Worm (Caenorhabditis elegans) whole organism, L4 larva: ENCODE measurements around the gene cyp-14A3.

Experiments used
- F10B5.3 ChIP-seq: sonication (generic microtip); optimal IDR thresholded peaks from 2 replicates; lab custom pipeline; 2016; ENCODE audit warnings: mild to moderate bottlenecking, missing genetic modification characterization, missing compliant biosample characterization
- F26F4.8 ChIP-seq: fragments of 200-800 bp; sonication (Bioruptor generic); conservative IDR thresholded peaks from 2 replicates; pipeline ENCODE4 v1.3.6; 2022; ENCODE audit warnings: missing genetic modification characterization, missing compliant biosample characterization
- F49E8.2 ChIP-seq: sonication (generic microtip); optimal IDR thresholded peaks from 2 replicates; lab custom pipeline; 2016; ENCODE audit warnings: missing compliant biosample characterization, mild to moderate bottlenecking, missing genetic modification characterization, borderline replicate concordance
- R02D3.7 ChIP-seq: fragments of 150-350 bp; sonication (generic microtip); optimal IDR thresholded peaks from 3 replicates; lab custom pipeline; 2014; ENCODE audit warnings: missing biosample characterization, missing genetic modification characterization
- Y105C5A.15 ChIP-seq: fragments of 200-800 bp; sonication (Bioruptor generic); IDR thresholded peaks from 2 replicates; pipeline ENCODE4 v1.3.6; 2022; ENCODE audit warnings: missing genetic modification characterization, missing compliant biosample characterization
- Y75B8A.6 ChIP-seq: fragments of 200-800 bp; sonication (Bioruptor generic); IDR thresholded peaks from 2 replicates; pipeline ENCODE4 v1.3.6; 2022; ENCODE audit warnings: missing genetic modification reagents, missing genetic modification characterization, missing compliant biosample characterization
- ZK337.2 ChIP-seq: fragments of 200-800 bp; sonication (Bioruptor generic); IDR thresholded peaks from 2 replicates; pipeline ENCODE4 v1.3.6; 2022; ENCODE audit warnings: missing genetic modification reagents, missing genetic modification characterization, missing compliant biosample characterization
- ZK546.5 ChIP-seq, 2 experiments: sonication (generic microtip); optimal IDR thresholded peaks; 2 replicates each; lab custom pipeline; 2017; ENCODE audit warnings: missing biosample characterization in 2 of 2, missing genetic modification characterization in 2 of 2
- aha-1 ChIP-seq: fragments of 150-350 bp; peaks from one replicate; lab custom pipeline; 2014; ENCODE audit warnings: missing biosample characterization, missing genetic modification characterization
- attf-4 ChIP-seq: sonication (generic microtip); optimal IDR thresholded peaks from 3 replicates; lab custom pipeline; 2017; ENCODE audit warnings: missing biosample characterization, missing genetic modification characterization
- ceh-20 ChIP-seq: fragments of 200-800 bp; sonication (Bioruptor generic); IDR thresholded peaks from 2 replicates; pipeline ENCODE4 v1.3.6; 2022; ENCODE audit warnings: missing genetic modification reagents, missing genetic modification characterization, missing compliant biosample characterization
- ceh-28 ChIP-seq: fragments of 150-350 bp; optimal IDR thresholded peaks from 2 replicates; lab custom pipeline; 2014; ENCODE audit warnings: missing biosample characterization, missing genetic modification reagents, missing genetic modification characterization
- ceh-82 ChIP-seq: sonication (generic microtip); optimal IDR thresholded peaks from 2 replicates; lab custom pipeline; 2017; ENCODE audit warnings: missing biosample characterization, missing genetic modification characterization
- ces-1 ChIP-seq: fragments of 150-350 bp; sonication (generic microtip); optimal IDR thresholded peaks from 4 replicates; lab custom pipeline; 2014; ENCODE audit warnings: missing biosample characterization, missing genetic modification reagents, missing genetic modification characterization
- dmd-8 ChIP-seq: fragments of 200-800 bp; sonication (Bioruptor generic); IDR thresholded peaks from 2 replicates; pipeline ENCODE4 v1.3.6; 2022; ENCODE audit warnings: missing genetic modification characterization, missing compliant biosample characterization
- dpl-1 ChIP-seq: fragments of 150-350 bp; optimal IDR thresholded peaks from 2 replicates; lab custom pipeline; 2014; ENCODE audit warnings: missing biosample characterization, missing genetic modification reagents, missing genetic modification characterization
- duxl-1 ChIP-seq: sonication (generic microtip); optimal IDR thresholded peaks from 2 replicates; lab custom pipeline; 2016; ENCODE audit warnings: mild to moderate bottlenecking, missing genetic modification characterization, moderate library complexity, missing compliant biosample characterization; ENCODE audit not compliant: poor library complexity
- egl-27 ChIP-seq: sonication (generic microtip); optimal IDR thresholded peaks from 3 replicates; lab custom pipeline; 2017; ENCODE audit warnings: missing biosample characterization, missing genetic modification reagents, missing genetic modification characterization
- fkh-10 ChIP-seq: fragments of 150-350 bp; optimal IDR thresholded peaks from 2 replicates; lab custom pipeline; 2014; ENCODE audit warnings: missing biosample characterization, missing genetic modification reagents, missing genetic modification characterization
- hlh-11 ChIP-seq: fragments of 200-800 bp; sonication (Bioruptor generic); optimal IDR thresholded peaks from 2 replicates; lab custom pipeline; 2018; ENCODE audit warnings: mild to moderate bottlenecking, missing genetic modification characterization, missing compliant biosample characterization
- hlh-30 ChIP-seq: sonication (generic microtip); optimal IDR thresholded peaks from 2 replicates; lab custom pipeline; 2017; ENCODE audit warnings: antibody characterized with exemption, mild to moderate bottlenecking, missing genetic modification characterization, missing compliant biosample characterization; ENCODE audit not compliant: insufficient read depth
- lim-7 ChIP-seq: fragments of 200-800 bp; sonication (Bioruptor generic); IDR thresholded peaks from 2 replicates; pipeline ENCODE4 v1.3.6; 2022; ENCODE audit warnings: missing genetic modification characterization, missing compliant biosample characterization
- lin-13 ChIP-seq: fragments of 150-350 bp; optimal IDR thresholded peaks from 2 replicates; lab custom pipeline; 2014; ENCODE audit warnings: missing biosample characterization, missing genetic modification reagents, missing genetic modification characterization
- lin-38 ChIP-seq: fragments of 200-800 bp; sonication (Bioruptor generic); IDR thresholded peaks from 2 replicates; pipeline ENCODE4 v1.3.6; 2022; ENCODE audit warnings: missing genetic modification reagents, missing genetic modification characterization, missing compliant biosample characterization
- madf-5 ChIP-seq, 2 experiments: fragments of 200-800 bp; sonication (Bioruptor generic); IDR thresholded peaks; 2 replicates each; pipeline ENCODE4 v1.3.6; 2022; ENCODE audit warnings: missing compliant biosample characterization in 2 of 2, missing genetic modification characterization in 2 of 2
- madf-9 ChIP-seq: fragments of 200-800 bp; sonication (Bioruptor generic); conservative IDR thresholded peaks from 2 replicates; pipeline ENCODE4 v1.3.6; 2022; ENCODE audit warnings: missing genetic modification reagents, missing genetic modification characterization, missing compliant biosample characterization
- mxl-3 ChIP-seq: fragments of 200-800 bp; sonication (Bioruptor generic); optimal IDR thresholded peaks from 2 replicates; lab custom pipeline; 2018; ENCODE audit warnings: mild to moderate bottlenecking, missing genetic modification characterization, missing compliant biosample characterization
- nhr-10 ChIP-seq: fragments of 150-350 bp; optimal IDR thresholded peaks from 2 replicates; lab custom pipeline; 2014; ENCODE audit warnings: missing biosample characterization, missing genetic modification characterization
- nhr-102 ChIP-seq: sonication (generic microtip); optimal IDR thresholded peaks from 2 replicates; lab custom pipeline; 2016; ENCODE audit warnings: mild to moderate bottlenecking, missing genetic modification characterization, moderate library complexity, missing compliant biosample characterization
- nhr-11 ChIP-seq: fragments of 150-350 bp; optimal IDR thresholded peaks from 2 replicates; lab custom pipeline; 2014; ENCODE audit warnings: missing biosample characterization, missing genetic modification characterization
- nhr-111 ChIP-seq: fragments of 200-800 bp; sonication (Bioruptor generic); optimal IDR thresholded peaks from 2 replicates; lab custom pipeline; 2018; ENCODE audit warnings: mild to moderate bottlenecking, missing genetic modification characterization, missing compliant biosample characterization
- nhr-237 ChIP-seq: sonication (generic microtip); optimal IDR thresholded peaks from 2 replicates; lab custom pipeline; 2017; ENCODE audit warnings: missing biosample characterization, missing genetic modification characterization
- nhr-25 ChIP-seq: sonication (generic microtip); optimal IDR thresholded peaks from 2 replicates; lab custom pipeline; 2017; ENCODE audit warnings: missing genetic modification characterization, mild to moderate bottlenecking, missing compliant biosample characterization, antibody characterized with exemption, moderate library complexity, borderline replicate concordance; ENCODE audit not compliant: insufficient read depth
- nhr-41 ChIP-seq: fragments of 200-800 bp; sonication (Bioruptor generic); IDR thresholded peaks from 2 replicates; pipeline ENCODE4 v1.3.6; 2022; ENCODE audit warnings: missing genetic modification reagents, missing genetic modification characterization, missing compliant biosample characterization
- nhr-42 ChIP-seq: fragments of 200-800 bp; sonication (Bioruptor generic); IDR thresholded peaks from 2 replicates; pipeline ENCODE4 v1.3.6; 2022; ENCODE audit warnings: missing genetic modification characterization, missing compliant biosample characterization
- nhr-48 ChIP-seq: sonication (generic microtip); optimal IDR thresholded peaks from 2 replicates; lab custom pipeline; 2016; ENCODE audit warnings: mild to moderate bottlenecking, missing genetic modification characterization, missing compliant biosample characterization
- nhr-76 ChIP-seq: fragments of 150-350 bp; optimal IDR thresholded peaks from 2 replicates; lab custom pipeline; 2014; ENCODE audit warnings: missing biosample characterization, missing genetic modification characterization
- saeg-2 ChIP-seq: fragments of 200-800 bp; sonication (Bioruptor generic); IDR thresholded peaks from 2 replicates; pipeline ENCODE4 v1.3.6; 2022; ENCODE audit warnings: missing genetic modification reagents, missing genetic modification characterization, missing compliant biosample characterization
- sdz-12 ChIP-seq: fragments of 200-800 bp; sonication (Bioruptor generic); optimal IDR thresholded peaks from 2 replicates; lab custom pipeline; 2018; ENCODE audit warnings: mild to moderate bottlenecking, missing genetic modification characterization, missing compliant biosample characterization
- skn-1 ChIP-seq: fragments of 150-350 bp; optimal IDR thresholded peaks from 2 replicates; lab custom pipeline; 2014; ENCODE audit warnings: missing biosample characterization, missing genetic modification characterization
- snpc-4 ChIP-seq: fragments of 150-350 bp; optimal IDR thresholded peaks from 2 replicates; lab custom pipeline; 2014; ENCODE audit warnings: missing biosample characterization, missing genetic modification characterization
- spr-1 ChIP-seq: sonication (generic microtip); optimal IDR thresholded peaks from 2 replicates; lab custom pipeline; 2016; ENCODE audit warnings: mild to moderate bottlenecking, missing genetic modification characterization, missing compliant biosample characterization
- spr-3 ChIP-seq: fragments of 200-800 bp; sonication (Bioruptor generic); optimal IDR thresholded peaks from 2 replicates; lab custom pipeline; 2018; ENCODE audit warnings: mild to moderate bottlenecking, missing genetic modification characterization, missing compliant biosample characterization
- tra-1 ChIP-seq: fragments of 200-800 bp; sonication (Bioruptor generic); IDR thresholded peaks from 2 replicates; pipeline ENCODE4 v1.3.6; 2022; ENCODE audit warnings: missing genetic modification reagents, missing genetic modification characterization, missing compliant biosample characterization
- unc-130 ChIP-seq: sonication (generic microtip); optimal IDR thresholded peaks from 2 replicates; lab custom pipeline; 2016; ENCODE audit warnings: missing genetic modification reagents, missing genetic modification characterization, missing compliant biosample characterization
- unc-62 ChIP-seq, 3 experiments: fragments of 150-350 bp in 1 of 3; sonication (generic microtip); optimal IDR thresholded peaks in 2 of 3; peaks in 1 of 3; 1 replicate in 1 of 3; 2 replicates in 2 of 3; lab custom pipeline; 2014 to 2017; ENCODE audit warnings: missing biosample characterization in 3 of 3, missing genetic modification characterization in 3 of 3, missing genetic modification reagents in 3 of 3, missing genotype in 1 of 3
- zag-1 ChIP-seq: fragments of 150-350 bp; optimal IDR thresholded peaks from 2 replicates; lab custom pipeline; 2014; ENCODE audit warnings: missing biosample characterization, missing genetic modification characterization
- zfp-2 ChIP-seq: sonication (generic microtip); optimal IDR thresholded peaks from 2 replicates; lab custom pipeline; 2016; ENCODE audit warnings: mild to moderate bottlenecking, missing genetic modification characterization, missing compliant biosample characterization
- zip-11 ChIP-seq: fragments of 200-800 bp; sonication (Bioruptor generic); IDR thresholded peaks from 2 replicates; pipeline ENCODE4 v1.3.6; 2022; ENCODE audit warnings: missing genetic modification characterization, missing compliant biosample characterization
- zip-2 ChIP-seq: fragments of 150-350 bp; optimal IDR thresholded peaks from 2 replicates; lab custom pipeline; 2014; ENCODE audit warnings: missing biosample characterization, missing genetic modification characterization

cyp-14A3 gene

DNA sequence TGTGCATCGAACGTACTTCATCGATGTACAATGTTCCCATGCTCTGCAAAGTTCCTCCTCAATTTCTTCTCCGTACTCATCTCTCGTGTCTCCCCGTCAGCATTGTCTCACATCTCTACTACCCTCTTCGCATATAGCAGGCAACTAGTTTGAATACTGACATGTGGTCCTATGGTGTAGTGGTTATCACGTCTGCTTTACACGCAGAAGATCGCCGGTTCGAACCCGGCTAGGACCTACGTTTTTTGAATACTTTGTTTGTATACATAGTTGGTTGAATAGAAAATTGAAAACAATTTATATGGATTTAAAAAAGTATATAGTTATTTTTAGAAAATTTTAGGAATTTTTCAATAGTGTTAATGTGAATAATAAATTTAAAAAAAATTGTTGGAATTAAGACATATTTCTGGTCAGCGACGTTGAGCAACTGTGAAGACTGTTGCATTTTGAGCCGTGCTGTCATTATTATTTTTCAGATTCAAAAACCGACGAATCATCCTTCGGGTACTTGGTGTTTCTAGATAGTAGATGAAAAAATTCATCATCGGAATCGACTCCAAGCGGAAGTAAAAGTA is 33.0 kb upstream of the cyp-14A3 start (continued):
- TF ChIP-seq nhr-48 (tag; lab: Kevin White, UChicago) (peak; percentile 78), zfp-2 (tag; lab: Kevin White, UChicago) (peak; percentile 69), nhr-111 (GFP tag; lab: Kevin White, UChicago) (peak; percentile 85), R02D3.7 (tag; lab: Kevin White, UChicago) (no peak), ces-1 (GFP tag; lab: Kevin White, UChicago) (peak; percentile 23), lim-7 (GFP tag; lab: Robert Waterston, UW) (peak; percentile 98), zip-11 (GFP tag; lab: Robert Waterston, UW) (peak; percentile 65; the same call in 1 of the 2 replicates), ZK546.5 (tag; optimal IDR thresholded peaks at IDR 0.05; lab: Kevin White, UChicago) (no peak), tra-1 (GFP tag; lab: Robert Waterston, UW) (peak; percentile 96), F10B5.3 (peak; percentile 82), lin-13 (GFP tag; lab: Kevin White, UChicago) (peak; percentile 56), dmd-8 (peak; percentile 97), duxl-1 (no peak), spr-3 (peak; percentile 83), ceh-82 (tag; lab: Kevin White, UChicago) (no peak), nhr-102 (tag; lab: Kevin White, UChicago) (peak; percentile 91), madf-5 (GFP tag; IDR thresholded peaks at IDR 0.05; lab: Robert Waterston, UW) (peak; percentile 87 to 97), unc-130 (GFP tag; lab: Kevin White, UChicago) (peak; percentile 81), nhr-237 (tag; lab: Kevin White, UChicago) (no peak), madf-9 (GFP tag; lab: Robert Waterston, UW) (peak; percentile 92), attf-4 (tag; lab: Kevin White, UChicago) (no peak), Y105C5A.15 (peak; percentile 88; the same call in 1 of the 2 replicates), saeg-2 (peak; percentile 72), nhr-10 (tag; lab: Kevin White, UChicago) (no peak), aha-1 (tag; lab: Kevin White, UChicago) (peak; percentile 80), snpc-4 (tag; lab: Kevin White, UChicago) (no peak), nhr-42 (GFP tag; lab: Robert Waterston, UW) (peak; percentile 77), egl-27 (tag; lab: Kevin White, UChicago) (no peak), nhr-25 (tag; lab: Kevin White, UChicago) (no peak), skn-1 (tag; lab: Kevin White, UChicago) (no peak), zip-2 (peak; percentile 62), F49E8.2 (tag; lab: Kevin White, UChicago) (peak; percentile 87), ZK337.2 (peak; percentile 87), nhr-11 (tag; lab: Kevin White, UChicago) (peak; percentile 60), unc-62 (GFP tag; optimal IDR thresholded peaks at IDR 0.05 in 1 of 2; lab: Kevin White, UChicago) (peak in 1 of 2 experiments; percentile 96), unc-62 (tag; optimal IDR thresholded peaks at IDR 0.05; lab: Kevin White, UChicago) (no peak), hlh-11 (tag; lab: Kevin White, UChicago) (no peak), F26F4.8 (GFP tag; lab: Robert Waterston, UW) (peak; percentile 80), ceh-20 (GFP tag; lab: Robert Waterston, UW) (peak; percentile 85), sdz-12 (GFP tag; lab: Kevin White, UChicago) (peak; percentile 90), mxl-3 (GFP tag; lab: Kevin White, UChicago) (peak; percentile 72), lin-38 (GFP tag; lab: Robert Waterston, UW) (no peak), dpl-1 (GFP tag; lab: Kevin White, UChicago) (peak; percentile 57), spr-1 (tag; lab: Kevin White, UChicago) (peak; percentile 79), zag-1 (tag; lab: Kevin White, UChicago) (no peak), nhr-41 (GFP tag; lab: Robert Waterston, UW) (peak; percentile 90), ceh-28 (tag; lab: Kevin White, UChicago) (no peak), fkh-10 (peak; percentile 31), nhr-76 (no peak), hlh-30 (tag; lab: Kevin White, UChicago) (peak; percentile 83), Y75B8A.6 (GFP tag; lab: Robert Waterston, UW) (peak; percentile 96)
